Worm (Caenorhabditis elegans): ENCODE measurements around the gene C15F1.8.
A peak's percentile ranks its signal among the peaks of the same experiment; 100 is the strongest.

C15F1.8 gene

DNA sequence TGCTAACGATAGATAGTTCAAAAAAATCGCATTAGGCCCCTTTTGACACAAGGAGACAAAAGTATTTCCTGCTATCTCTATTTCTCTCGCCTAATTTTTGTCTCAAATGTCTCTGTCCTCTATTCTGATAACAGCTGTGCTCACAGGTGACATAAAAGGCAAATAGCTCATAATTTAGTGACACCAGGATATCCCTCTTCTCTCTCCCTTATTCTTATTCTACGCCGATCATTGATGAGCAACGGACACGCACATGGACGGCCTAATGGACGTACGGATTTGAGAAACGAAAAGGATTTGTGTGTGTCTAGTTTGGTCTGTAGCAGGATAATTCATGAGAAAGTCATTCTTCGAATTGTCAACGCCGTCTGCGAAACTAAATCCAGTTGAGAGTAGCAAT lies 41.7 kb downstream of the C15F1.8 start:
- TF ChIP-seq nhr-80 (tag; optimal IDR thresholded peaks at IDR 0.05) (peak; percentile 2), Y53G8AR.9 (GFP tag; conservative IDR thresholded peaks at IDR 0.05) (no peak), B0261.1 (tag; optimal IDR thresholded peaks at IDR 0.05) (no peak)

DNA sequence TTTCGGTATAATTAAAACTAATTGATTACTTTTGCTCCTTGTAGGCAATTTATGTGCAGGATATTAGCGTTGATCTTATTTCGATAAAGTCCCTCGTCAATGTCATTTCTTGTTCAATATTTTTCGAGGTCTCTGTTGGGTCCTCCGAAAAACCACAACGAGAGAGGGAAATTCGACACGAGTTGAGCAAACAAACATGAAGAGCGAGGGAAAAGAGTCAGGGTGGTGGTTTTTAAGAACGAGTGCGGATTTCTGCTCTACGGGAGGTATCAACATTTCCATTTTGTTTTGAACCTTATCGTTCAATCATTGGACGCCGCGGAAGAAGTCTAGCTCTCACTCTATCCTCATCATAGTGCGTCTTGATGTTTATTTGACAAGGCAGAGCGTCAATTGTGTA lies 42.9 kb downstream of the C15F1.8 start:
- TF ChIP-seq F57A8.1 (GFP tag; optimal IDR thresholded peaks at IDR 0.05) (no peak), B0019.2 (GFP tag; conservative IDR thresholded peaks at IDR 0.05) (no peak), repo-1 (tag; optimal IDR thresholded peaks at IDR 0.05) (no peak), rcor-1 (GFP tag; IDR thresholded peaks at IDR 0.05) (no peak)

DNA sequence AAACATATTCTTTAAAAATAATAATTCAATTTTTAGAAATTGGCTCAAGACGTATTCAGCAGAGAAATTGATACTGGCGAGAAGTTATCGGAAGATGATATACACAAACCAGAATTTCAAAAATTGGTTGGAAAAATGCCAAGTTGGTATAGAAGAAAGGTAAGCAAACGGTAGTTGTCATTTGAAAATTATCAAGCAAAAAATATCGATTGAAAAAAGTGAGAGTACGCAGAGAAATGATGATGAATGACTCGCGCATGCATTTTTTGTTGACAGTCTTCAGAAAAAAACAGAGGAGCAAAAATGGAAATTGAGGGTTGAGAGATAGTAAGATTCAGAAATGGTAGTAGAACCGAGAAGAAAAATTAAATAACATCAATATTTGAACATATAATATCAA lies 44.7 kb downstream of the C15F1.8 start:
- TF ChIP-seq ekl-4 (GFP tag; IDR thresholded peaks at IDR 0.05) (no peak), nhr-80 (tag; optimal IDR thresholded peaks at IDR 0.05) (peak; percentile 11), lir-1 (GFP tag; conservative IDR thresholded peaks at IDR 0.05) (no peak)

- no peak for TF ChIP-seq attf-6 (GFP tag; IDR thresholded peaks at IDR 0.05)
- TF ChIP-seq ccch-3 (GFP tag; optimal IDR thresholded peaks at IDR 0.05) = no peak
- peak; percentile 10 for TF ChIP-seq nhr-80 (tag; optimal IDR thresholded peaks at IDR 0.05)
- TF ChIP-seq cebp-1 (GFP tag; IDR thresholded peaks at IDR 0.05) = no peak
- TF ChIP-seq cebp-1 (tag; optimal IDR thresholded peaks at IDR 0.05) = peak; percentile 61
- TF ChIP-seq hmg-1.2 (GFP tag; IDR thresholded peaks at IDR 0.05) = peak; percentile 17; the same call in 1 of the 2 replicates
Measured at ce11 chrII:6930072-6930471, 47.6 kb downstream of the C15F1.8 start.

DNA sequence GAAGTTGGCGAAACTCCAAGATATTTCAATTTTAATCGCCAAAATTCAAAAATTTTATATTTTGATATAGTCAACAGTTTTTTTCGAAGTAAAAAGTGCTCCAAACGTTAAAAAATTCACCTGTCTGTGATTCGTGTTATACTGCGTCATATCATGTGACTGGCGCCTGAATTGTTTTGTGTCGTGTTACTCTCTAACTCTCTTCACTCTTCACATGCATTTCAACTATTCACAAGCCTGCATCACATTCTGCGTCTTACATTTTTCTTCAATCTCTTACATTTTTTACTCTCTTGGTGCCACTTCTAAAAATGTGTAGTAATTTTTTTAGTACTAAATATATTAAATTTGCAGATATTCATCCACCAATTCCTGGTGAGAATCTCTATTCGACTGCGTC lies 49.2 kb downstream of the C15F1.8 start, which contains the start of gene flcn-1:
flcn-1 (plus strand) TSS at position 348 of the 400 bp plus-strand sequence.
- no peak for TF ChIP-seq ceh-79 (tag; optimal IDR thresholded peaks at IDR 0.05)
- TF ChIP-seq nfyb-1 (GFP tag; IDR thresholded peaks at IDR 0.05) = peak; percentile 25; the same call in 1 of the 2 replicates
- no peak for TF ChIP-seq B0035.1 (tag; optimal IDR thresholded peaks at IDR 0.05)
- TF ChIP-seq ama-1 (optimal IDR thresholded peaks at IDR 0.05) = no peak
- no peak for TF ChIP-seq ama-1 (GFP tag; optimal IDR thresholded peaks at IDR 0.05)
- no peak for TF ChIP-seq cebp-1 (GFP tag; IDR thresholded peaks at IDR 0.05)
- peak; percentile 38 for TF ChIP-seq cebp-1 (tag; optimal IDR thresholded peaks at IDR 0.05)
- TF ChIP-seq nhr-80 (tag; optimal IDR thresholded peaks at IDR 0.05) = peak; percentile 2
- TF ChIP-seq ceh-27 (GFP tag; optimal IDR thresholded peaks at IDR 0.05) = peak; percentile 17
- peak; percentile 62; the same call in 1 of the 2 replicates for TF ChIP-seq hmg-1.2 (GFP tag; IDR thresholded peaks at IDR 0.05)
- no peak for TF ChIP-seq egrh-3 (GFP tag; IDR thresholded peaks at IDR 0.05)
- TF ChIP-seq lin-35 (GFP tag; optimal IDR thresholded peaks at IDR 0.05) = peak in 1 of 3 experiments; percentile 44
- TF ChIP-seq lin-40 (tag; optimal IDR thresholded peaks at IDR 0.05) = no peak
- TF ChIP-seq hlh-12 (tag; optimal IDR thresholded peaks at IDR 0.05) = no peak
- peak; percentile 22 for TF ChIP-seq attf-5 (GFP tag; optimal IDR thresholded peaks at IDR 0.05)

- TF ChIP-seq attf-5 (GFP tag; optimal IDR thresholded peaks at IDR 0.05) (no peak), ceh-91 (GFP tag; IDR thresholded peaks at IDR 0.05) (no peak), nhr-80 (tag; optimal IDR thresholded peaks at IDR 0.05) (peak; percentile 43), aptf-3 (GFP tag; IDR thresholded peaks at IDR 0.05) (no peak), unc-62 (GFP tag; optimal IDR thresholded peaks at IDR 0.05) (no peak), nhr-90 (tag; optimal IDR thresholded peaks at IDR 0.05) (no peak)
Measured at ce11 chrII:6927603-6928002, 50.0 kb downstream of the C15F1.8 start, which contains the start of gene F22D3.4. Gene F22D3.4, minus strand, starts transcription at chrII:6927603.

DNA sequence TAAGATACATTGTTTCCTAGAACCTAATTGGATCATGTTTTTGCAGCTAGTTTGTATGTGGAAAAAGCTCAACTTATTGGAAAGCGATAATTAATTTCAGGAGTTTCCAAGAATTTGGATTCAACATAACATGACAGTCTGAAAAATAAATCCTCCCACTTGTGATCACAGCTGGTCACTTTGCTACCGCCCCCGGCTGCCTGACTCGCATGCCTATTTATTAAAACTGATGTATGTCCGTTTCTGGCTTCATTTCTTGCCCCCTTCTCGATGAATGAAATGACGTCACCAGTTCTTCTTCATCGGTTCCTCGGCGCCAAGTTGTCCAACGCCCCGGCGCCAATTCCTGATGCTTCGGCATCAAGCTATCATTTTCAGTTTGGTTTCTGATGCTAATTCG lies 50.6 kb downstream of the C15F1.8 start:
- TF ChIP-seq Y79H2A.3 (GFP tag; conservative IDR thresholded peaks at IDR 0.05) (no peak), gei-17 (GFP tag; optimal IDR thresholded peaks at IDR 0.05) (no peak), F22D6.2 (tag; optimal IDR thresholded peaks at IDR 0.05) (no peak), hrde-1 (tag; optimal IDR thresholded peaks at IDR 0.05; ENCODE audit: borderline replicate concordance) (no peak), atf-7 (tag; optimal IDR thresholded peaks at IDR 0.05) (peak; percentile 37), aptf-2 (GFP tag; conservative IDR thresholded peaks at IDR 0.05) (no peak), F37B4.10 (GFP tag; IDR thresholded peaks at IDR 0.05) (0 out of 2 replicates have a peak, but pooled peaks have one; percentile 8), K12H6.12 (tag; optimal IDR thresholded peaks at IDR 0.05) (no peak), egrh-3 (GFP tag; IDR thresholded peaks at IDR 0.05) (no peak), lir-1 (GFP tag; conservative IDR thresholded peaks at IDR 0.05) (no peak), aptf-3 (GFP tag; IDR thresholded peaks at IDR 0.05) (no peak)
